3 fruit fly cellular contexts compared by ENCODE assay signal in genomic region chr3R:15250454-15250853, dm6.
TF ChIP-seq lines count a peak whose summit lies in the region.

No protein-coding gene starts in this region.

TF ChIP-seq in whole organism, adult, 20 proteins besides CTCF, POLR2A, EP300 and RAD21 (continued from another document):
- TF ChIP-seq toe (GFP tag; optimal IDR thresholded peaks at IDR 0.05; lab: Kevin White, UChicago) (no peak), bab1 (GFP tag; optimal IDR thresholded peaks at IDR 0.05; lab: Kevin White, UChicago) (no peak)

TF ChIP-seq in whole organism, embryonic, 481 proteins besides CTCF, POLR2A, EP300 and RAD21 (continued from another document and continues in another):
- no peak for TF ChIP-seq lbe (GFP tag; optimal IDR thresholded peaks at IDR 0.05; lab: Kevin White, UChicago)
- TF ChIP-seq CG1603 (tag; optimal IDR thresholded peaks at IDR 0.05; lab: Kevin White, UChicago), result no peak
- no peak for TF ChIP-seq ash1 (GFP tag; optimal IDR thresholded peaks at IDR 0.05; lab: Kevin White, UChicago)
- peak; percentile 93 for TF ChIP-seq Hmr (GFP tag; optimal IDR thresholded peaks at IDR 0.05; lab: Kevin White, UChicago)
- peak; percentile 68 for TF ChIP-seq ttk (GFP tag; IDR thresholded peaks at IDR 0.05; lab: Robert Waterston, UW)
- peak; percentile 60 for TF ChIP-seq CG31224 (GFP tag; IDR thresholded peaks at IDR 0.05; lab: Robert Waterston, UW)
- peak; percentile 32 for TF ChIP-seq HLH54F (GFP tag; optimal IDR thresholded peaks at IDR 0.05; lab: Kevin White, UChicago)
- no peak for TF ChIP-seq bigmax (GFP tag; optimal IDR thresholded peaks at IDR 0.05; lab: Kevin White, UChicago)
- TF ChIP-seq CG4730 (GFP tag; IDR thresholded peaks at IDR 0.05; lab: Robert Waterston, UW), result peak; percentile 62
- peak; percentile 4 for TF ChIP-seq CG4707 (GFP tag; optimal IDR thresholded peaks at IDR 0.05; lab: Kevin White, UChicago)
- TF ChIP-seq zfh1 (GFP tag; IDR thresholded peaks at IDR 0.05; lab: Robert Waterston, UW), result 0 out of 3 replicates have a peak, but pooled peaks have one; percentile 45
- no peak for TF ChIP-seq Sry-δ (GFP tag; optimal IDR thresholded peaks at IDR 0.05; lab: Kevin White, UChicago)
- TF ChIP-seq Fer2 (tag; optimal IDR thresholded peaks at IDR 0.05; lab: Kevin White, UChicago), result peak; percentile 29
- TF ChIP-seq CG8924 (tag; optimal IDR thresholded peaks at IDR 0.05; lab: Kevin White, UChicago), result peak; percentile 67
- peak; percentile 86 for TF ChIP-seq CG32532 (GFP tag; IDR thresholded peaks at IDR 0.05; lab: Robert Waterston, UW)
- TF ChIP-seq grn (GFP tag; optimal IDR thresholded peaks at IDR 0.05; lab: Kevin White, UChicago), result no peak
- peak; percentile 67 for TF ChIP-seq Gug (GFP tag; IDR thresholded peaks at IDR 0.05; lab: Robert Waterston, UW)
- TF ChIP-seq CG2712 (tag; optimal IDR thresholded peaks at IDR 0.05; lab: Kevin White, UChicago), result peak; percentile 73
- TF ChIP-seq Aef1 (GFP tag; IDR thresholded peaks at IDR 0.05; lab: Robert Waterston, UW), result peak; percentile 66; the same call in 2 of the 3 replicates
- TF ChIP-seq CG9817 (tag; optimal IDR thresholded peaks at IDR 0.05; lab: Kevin White, UChicago), result peak; percentile 69
- TF ChIP-seq CG12299 (tag; optimal IDR thresholded peaks at IDR 0.05; lab: Kevin White, UChicago), result peak; percentile 71
- TF ChIP-seq Hand (GFP tag; optimal IDR thresholded peaks at IDR 0.05; lab: Kevin White, UChicago), result peak; percentile 89
- peak; percentile 53 for TF ChIP-seq ssp (GFP tag; IDR thresholded peaks at IDR 0.05; lab: Robert Waterston, UW)
- TF ChIP-seq Fer1 (GFP tag; optimal IDR thresholded peaks at IDR 0.05; lab: Kevin White, UChicago), result peak; percentile 89
- TF ChIP-seq trem (tag; optimal IDR thresholded peaks at IDR 0.05; lab: Kevin White, UChicago), result no peak
- peak; percentile 84 for TF ChIP-seq vvl (GFP tag; IDR thresholded peaks at IDR 0.05; lab: Robert Waterston, UW)
- peak; percentile 5 for TF ChIP-seq YL-1 (GFP tag; optimal IDR thresholded peaks at IDR 0.05; lab: Kevin White, UChicago)
- peak; percentile 73 for TF ChIP-seq H15 (GFP tag; IDR thresholded peaks at IDR 0.05; lab: Robert Waterston, UW)
- peak; percentile 57 for TF ChIP-seq zf30C (GFP tag; optimal IDR thresholded peaks at IDR 0.05; lab: Kevin White, UChicago)
- 0 out of 2 replicates have a peak, but pooled peaks have one; percentile 24 for TF ChIP-seq CG11085 (GFP tag; IDR thresholded peaks at IDR 0.05; lab: Robert Waterston, UW)
- no peak for TF ChIP-seq prd (optimal IDR thresholded peaks at IDR 0.05; lab: Kevin White, UChicago)
- TF ChIP-seq prd (GFP tag; IDR thresholded peaks at IDR 0.05; lab: Robert Waterston, UW), result peak; percentile 76; the same call in 2 of the 3 replicates
- TF ChIP-seq CG12155 (GFP tag; optimal IDR thresholded peaks at IDR 0.05; lab: Kevin White, UChicago), result peak; percentile 40
- peak; percentile 73 for TF ChIP-seq BtbVII (GFP tag; optimal IDR thresholded peaks at IDR 0.05; lab: Kevin White, UChicago)
- peak; percentile 32; the same call in 1 of the 2 replicates for TF ChIP-seq danr (GFP tag; IDR thresholded peaks at IDR 0.05; lab: Robert Waterston, UW)
- TF ChIP-seq pros (GFP tag; optimal IDR thresholded peaks at IDR 0.05; lab: Kevin White, UChicago), result no peak
- no peak for TF ChIP-seq NC2β (GFP tag; optimal IDR thresholded peaks at IDR 0.05; lab: Kevin White, UChicago)
- TF ChIP-seq CG6175 (GFP tag; IDR thresholded peaks at IDR 0.05; lab: Robert Waterston, UW), result 0 out of 3 replicates have a peak, but pooled peaks have one; percentile 57
- TF ChIP-seq CG13775 (GFP tag; optimal IDR thresholded peaks at IDR 0.05; lab: Kevin White, UChicago), result peak; percentile 66
- no peak for TF ChIP-seq CG4282 (GFP tag; optimal IDR thresholded peaks at IDR 0.05; lab: Kevin White, UChicago)
- peak; percentile 53 for TF ChIP-seq CG6272 (GFP tag; IDR thresholded peaks at IDR 0.05; lab: Robert Waterston, UW)
- TF ChIP-seq CG14050 (GFP tag; IDR thresholded peaks at IDR 0.05; lab: Robert Waterston, UW), result peak; percentile 75
- TF ChIP-seq Mes4 (GFP tag; optimal IDR thresholded peaks at IDR 0.05; lab: Kevin White, UChicago), result no peak
- peak; percentile 73 for TF ChIP-seq CG14441 (GFP tag; IDR thresholded peaks at IDR 0.05; lab: Robert Waterston, UW)
- TF ChIP-seq Dbx (GFP tag; IDR thresholded peaks at IDR 0.05; lab: Robert Waterston, UW), result peak; percentile 78
- peak; percentile 39 for TF ChIP-seq CG10267 (tag; optimal IDR thresholded peaks at IDR 0.05; lab: Kevin White, UChicago)
- TF ChIP-seq CG6689 (GFP tag; IDR thresholded peaks at IDR 0.05; lab: Robert Waterston, UW), result peak; percentile 64
- TF ChIP-seq Sox102F (GFP tag; optimal IDR thresholded peaks at IDR 0.05; lab: Kevin White, UChicago), result no peak
- peak; percentile 74 for TF ChIP-seq CG11695 (GFP tag; IDR thresholded peaks at IDR 0.05; lab: Robert Waterston, UW)
- 0 out of 2 replicates have a peak, but pooled peaks have one; percentile 29 for TF ChIP-seq CG43689 (GFP tag; IDR thresholded peaks at IDR 0.05; lab: Robert Waterston, UW)
- TF ChIP-seq Sry-β (GFP tag; optimal IDR thresholded peaks at IDR 0.05; lab: Kevin White, UChicago), result no peak
- TF ChIP-seq sr (GFP tag; IDR thresholded peaks at IDR 0.05; lab: Robert Waterston, UW), result 0 out of 3 replicates have a peak, but pooled peaks have one; percentile 15
- TF ChIP-seq p53 (GFP tag; optimal IDR thresholded peaks at IDR 0.05; lab: Kevin White, UChicago), result no peak
- TF ChIP-seq Lim3 (GFP tag; IDR thresholded peaks at IDR 0.05; lab: Robert Waterston, UW), result 0 out of 2 replicates have a peak, but pooled peaks have one; percentile 31
- no peak for TF ChIP-seq CG3163 (GFP tag; optimal IDR thresholded peaks at IDR 0.05; lab: Kevin White, UChicago)
- TF ChIP-seq CG17361 (GFP tag; IDR thresholded peaks at IDR 0.05; lab: Robert Waterston, UW), result no peak
- no peak for TF ChIP-seq jing (GFP tag; optimal IDR thresholded peaks at IDR 0.05; lab: Kevin White, UChicago)
- TF ChIP-seq gt (GFP tag; IDR thresholded peaks at IDR 0.05; lab: Robert Waterston, UW), result 0 out of 2 replicates have a peak, but pooled peaks have one; percentile 14
- TF ChIP-seq schlank (tag; optimal IDR thresholded peaks at IDR 0.05; lab: Kevin White, UChicago), result peak; percentile 56
- peak; percentile 76 for TF ChIP-seq E2f1 (GFP tag; IDR thresholded peaks at IDR 0.05; lab: Robert Waterston, UW)
- peak; percentile 85 for TF ChIP-seq slbo (GFP tag; IDR thresholded peaks at IDR 0.05; lab: Robert Waterston, UW)
- peak; percentile 58 for TF ChIP-seq H2.0 (GFP tag; IDR thresholded peaks at IDR 0.05; lab: Robert Waterston, UW)
- peak; percentile 62 for TF ChIP-seq org-1 (GFP tag; optimal IDR thresholded peaks at IDR 0.05; lab: Kevin White, UChicago)
- peak; percentile 81 for TF ChIP-seq Xrp1 (GFP tag; IDR thresholded peaks at IDR 0.05; lab: Robert Waterston, UW)

TF ChIP-seq in whole organism, prepupa, 60 proteins besides CTCF, POLR2A, EP300 and RAD21 (continued from another document):
- TF ChIP-seq esn (GFP tag; optimal IDR thresholded peaks at IDR 0.05; lab: Kevin White, UChicago) (no peak), CG6792 (GFP tag; optimal IDR thresholded peaks at IDR 0.05; lab: Kevin White, UChicago) (peak; percentile 46), CG11294 (GFP tag; IDR thresholded peaks at IDR 0.05; lab: Robert Waterston, UW) (peak; percentile 65; the same call in 1 of the 2 replicates), spab (GFP tag; optimal IDR thresholded peaks at IDR 0.05; lab: Kevin White, UChicago) (no peak), cyc (GFP tag; optimal IDR thresholded peaks at IDR 0.05; lab: Kevin White, UChicago) (peak; percentile 30), CG6808 (GFP tag; optimal IDR thresholded peaks at IDR 0.05; lab: Kevin White, UChicago) (no peak), CG1621 (tag; optimal IDR thresholded peaks at IDR 0.05; lab: Kevin White, UChicago) (no peak), Ets21C (GFP tag; optimal IDR thresholded peaks at IDR 0.05; lab: Kevin White, UChicago) (no peak), Sox14 (GFP tag; optimal IDR thresholded peaks at IDR 0.05; lab: Kevin White, UChicago) (no peak), CG16779 (tag; optimal IDR thresholded peaks at IDR 0.05; lab: Kevin White, UChicago) (no peak), OdsH (GFP tag; optimal IDR thresholded peaks at IDR 0.05; lab: Kevin White, UChicago) (no peak), achi (GFP tag; optimal IDR thresholded peaks at IDR 0.05; lab: Kevin White, UChicago) (peak; percentile 72), dsx (GFP tag; optimal IDR thresholded peaks at IDR 0.05; lab: Kevin White, UChicago; ENCODE audit: poor library complexity, severe bottlenecking) (no peak), vri (GFP tag; optimal IDR thresholded peaks at IDR 0.05; lab: Kevin White, UChicago) (no peak), fd59A (GFP tag; optimal IDR thresholded peaks at IDR 0.05; lab: Kevin White, UChicago) (peak; percentile 40), CG31627 (GFP tag; optimal IDR thresholded peaks at IDR 0.05; lab: Kevin White, UChicago) (peak; percentile 3), Smox (GFP tag; optimal IDR thresholded peaks at IDR 0.05; lab: Kevin White, UChicago) (peak; percentile 45), CG10669 (GFP tag; optimal IDR thresholded peaks at IDR 0.05; lab: Kevin White, UChicago) (no peak), CG8632 (GFP tag; optimal IDR thresholded peaks at IDR 0.05; lab: Kevin White, UChicago) (peak; percentile 45), lz (GFP tag; optimal IDR thresholded peaks at IDR 0.05; lab: Kevin White, UChicago) (peak; percentile 51), Gug (GFP tag; IDR thresholded peaks at IDR 0.05; lab: Robert Waterston, UW) (peak; percentile 58), CG6276 (GFP tag; optimal IDR thresholded peaks at IDR 0.05; lab: Kevin White, UChicago) (no peak), Eip78C (GFP tag; lab: Kevin White, UChicago) (peak; percentile 74), CG9139 (GFP tag; optimal IDR thresholded peaks at IDR 0.05; lab: Kevin White, UChicago) (no peak), eg (GFP tag; IDR thresholded peaks at IDR 0.05; lab: Robert Waterston, UW) (peak; percentile 74; the same call in 1 of the 3 replicates), pdm3 (GFP tag; optimal IDR thresholded peaks at IDR 0.05; lab: Kevin White, UChicago) (no peak), net (GFP tag; optimal IDR thresholded peaks at IDR 0.05; lab: Kevin White, UChicago) (no peak), CG11902 (GFP tag; optimal IDR thresholded peaks at IDR 0.05; lab: Kevin White, UChicago) (no peak), CG32006 (GFP tag; optimal IDR thresholded peaks at IDR 0.05; lab: Kevin White, UChicago) (peak; percentile 73), Sox102F (GFP tag; optimal IDR thresholded peaks at IDR 0.05; lab: Kevin White, UChicago) (no peak), CG8319 (GFP tag; optimal IDR thresholded peaks at IDR 0.05; lab: Kevin White, UChicago) (no peak), Hr4 (GFP tag; optimal IDR thresholded peaks at IDR 0.05; lab: Kevin White, UChicago) (peak; percentile 56), ss (GFP tag; optimal IDR thresholded peaks at IDR 0.05; lab: Kevin White, UChicago) (no peak), Lpt (GFP tag; optimal IDR thresholded peaks at IDR 0.05; lab: Kevin White, UChicago) (no peak), CG3032 (tag; optimal IDR thresholded peaks at IDR 0.05; lab: Kevin White, UChicago) (no peak), Hr38 (GFP tag; optimal IDR thresholded peaks at IDR 0.05; lab: Kevin White, UChicago) (no peak), acj6 (GFP tag; optimal IDR thresholded peaks at IDR 0.05; lab: Kevin White, UChicago) (peak; percentile 49), Eip75B (GFP tag; optimal IDR thresholded peaks at IDR 0.05; lab: Kevin White, UChicago) (peak; percentile 50), dac (GFP tag; optimal IDR thresholded peaks at IDR 0.05; lab: Kevin White, UChicago) (no peak), CG7368 (GFP tag; optimal IDR thresholded peaks at IDR 0.05; lab: Kevin White, UChicago) (no peak)
